Fruit fly (Drosophila melanogaster) whole organism, embryonic: Measurements from ENCODE around the gene MRP.

Experiments used
- Ada2b ChIP-seq: fragments of 200-800 bp; sonication (Bioruptor generic); IDR thresholded peaks from 2 replicates; pipeline ENCODE4 v1.3.6; 2022; ENCODE audit warnings: missing biosample characterization, missing genetic modification characterization
- CG10274 ChIP-seq: fragments of 200-800 bp; sonication (Bioruptor generic); optimal IDR thresholded peaks from 3 replicates; lab custom pipeline; 2017; ENCODE audit warnings: missing biosample characterization, mild to moderate bottlenecking, missing genetic modification characterization
- CG11695 ChIP-seq: fragments of 200-800 bp; sonication (Bioruptor generic); IDR thresholded peaks from 3 replicates; pipeline ENCODE4 v1.3.6; 2022; ENCODE audit warnings: missing biosample characterization, missing genetic modification characterization
- CG12071 ChIP-seq: fragments of 200-800 bp; sonication (Bioruptor generic); optimal IDR thresholded peaks from 3 replicates; lab custom pipeline; 2018; ENCODE audit warnings: missing biosample characterization, mild to moderate bottlenecking, missing genetic modification characterization
- CG12391 ChIP-seq: fragments of 200-800 bp; sonication (Bioruptor generic); optimal IDR thresholded peaks from 3 replicates; lab custom pipeline; 2018; ENCODE audit warnings: missing biosample characterization, mild to moderate bottlenecking, missing genetic modification characterization, moderate library complexity
- CG12744 ChIP-seq: fragments of 200-800 bp; sonication (Bioruptor generic); optimal IDR thresholded peaks from 2 replicates; lab custom pipeline; 2016; ENCODE audit warnings: missing biosample characterization, missing genetic modification characterization
- CG14860 ChIP-seq: fragments of 200-800 bp; sonication (Bioruptor generic); IDR thresholded peaks from 3 replicates; pipeline ENCODE4 v1.3.6; 2022; ENCODE audit warnings: missing biosample characterization, missing genetic modification characterization; ENCODE audit not compliant: partially characterized antibody
- CG14965 ChIP-seq: fragments of 200-800 bp; sonication (Bioruptor generic); optimal IDR thresholded peaks from 2 replicates; lab custom pipeline; 2016; ENCODE audit warnings: missing biosample characterization, missing genetic modification characterization, borderline replicate concordance
- CG1603 ChIP-seq: fragments of 200-800 bp; sonication (Bioruptor generic); optimal IDR thresholded peaks from 2 replicates; lab custom pipeline; 2019; ENCODE audit warnings: missing biosample characterization, mild to moderate bottlenecking, missing genetic modification characterization, moderate library complexity
- CG16863 ChIP-seq: fragments of 200-800 bp; sonication (Bioruptor generic); optimal IDR thresholded peaks from 3 replicates; lab custom pipeline; 2016; ENCODE audit warnings: missing biosample characterization, missing genetic modification characterization
- CG17359 ChIP-seq: fragments of 200-800 bp; sonication (Bioruptor generic); optimal IDR thresholded peaks from 3 replicates; lab custom pipeline; 2018; ENCODE audit warnings: missing biosample characterization, mild to moderate bottlenecking, missing genetic modification characterization, moderate library complexity
- CG17802 ChIP-seq: fragments of 200-800 bp; sonication (Bioruptor generic); optimal IDR thresholded peaks from 2 replicates; lab custom pipeline; 2018; ENCODE audit warnings: missing biosample characterization, mild to moderate bottlenecking, missing genetic modification characterization, moderate library complexity
- CG18619 ChIP-seq: fragments of 200-800 bp; sonication (Bioruptor generic); optimal IDR thresholded peaks from 3 replicates; lab custom pipeline; 2017; ENCODE audit warnings: missing biosample characterization, mild to moderate bottlenecking, missing genetic modification characterization
- CG2199 ChIP-seq: fragments of 200-800 bp; sonication (Bioruptor generic); IDR thresholded peaks from 3 replicates; pipeline ENCODE4 v1.3.6; 2022; ENCODE audit warnings: missing biosample characterization, missing genetic modification characterization
- CG4617 ChIP-seq: fragments of 200-800 bp; sonication (Bioruptor generic); optimal IDR thresholded peaks from 3 replicates; lab custom pipeline; 2016; ENCODE audit warnings: missing biosample characterization, missing genetic modification characterization, borderline replicate concordance
- CG6689 ChIP-seq: fragments of 200-800 bp; sonication (Bioruptor generic); IDR thresholded peaks from 2 replicates; pipeline ENCODE4 v1.3.6; 2022; ENCODE audit warnings: missing biosample characterization, missing genetic modification characterization
- CG6813 ChIP-seq: fragments of 200-800 bp; sonication (Bioruptor generic); optimal IDR thresholded peaks from 2 replicates; lab custom pipeline; 2017; ENCODE audit warnings: missing biosample characterization, missing genetic modification characterization, mild to moderate bottlenecking, moderate library complexity, missing genetic modification reagents
- CTCF ChIP-seq: fragments of 200-800 bp; sonication (Bioruptor generic); optimal IDR thresholded peaks from 2 replicates; lab custom pipeline; 2017; ENCODE audit warnings: missing biosample characterization, mild to moderate bottlenecking, missing genetic modification characterization, moderate library complexity
- D ChIP-seq, 2 experiments: fragments of 200-800 bp in 1 of 2; fragments of >200 bp in 1 of 2; sonication (Bioruptor generic) in 1 of 2; optimal IDR thresholded peaks; 2 replicates in 1 of 2; 3 replicates in 1 of 2; lab custom pipeline; 2017; ENCODE audit warnings: mild to moderate bottlenecking in 1 of 2, missing biosample characterization in 1 of 2, missing genetic modification characterization in 1 of 2, missing genetic modification reagents in 1 of 2
- Dek ChIP-seq: fragments of 200-800 bp; sonication (Bioruptor generic); optimal IDR thresholded peaks from 3 replicates; lab custom pipeline; 2019; ENCODE audit warnings: missing biosample characterization, mild to moderate bottlenecking, missing genetic modification characterization, moderate library complexity
- Dll ChIP-seq: fragments of 200-800 bp; sonication (Bioruptor generic); IDR thresholded peaks from 4 replicates; pipeline ENCODE4 v1.3.6; 2022; ENCODE audit warnings: missing biosample characterization, missing genetic modification characterization; ENCODE audit not compliant: partially characterized antibody
- Elba2 ChIP-seq: fragments of 200-800 bp; sonication (Bioruptor generic); optimal IDR thresholded peaks from 3 replicates; lab custom pipeline; 2016; ENCODE audit warnings: missing biosample characterization, missing genetic modification characterization
- GATAe ChIP-seq: fragments of 200-800 bp; sonication (Bioruptor generic); conservative IDR thresholded peaks from 2 replicates; pipeline ENCODE4 v1.3.6; 2022; ENCODE audit warnings: missing biosample characterization, missing genetic modification characterization
- Gug ChIP-seq: fragments of 200-800 bp; sonication (Bioruptor generic); IDR thresholded peaks from 4 replicates; pipeline ENCODE4 v1.3.6; 2022; ENCODE audit warnings: missing biosample characterization, missing genetic modification characterization
- Hey ChIP-seq: fragments of 200-800 bp; sonication (Bioruptor generic); optimal IDR thresholded peaks from 3 replicates; lab custom pipeline; 2018; ENCODE audit warnings: missing biosample characterization, mild to moderate bottlenecking, missing genetic modification characterization
- Nf-YB ChIP-seq: fragments of 200-800 bp; sonication (Bioruptor generic); optimal IDR thresholded peaks from 3 replicates; lab custom pipeline; 2019; ENCODE audit warnings: missing biosample characterization, mild to moderate bottlenecking, missing genetic modification characterization, moderate library complexity
- Nf-YC ChIP-seq: fragments of 200-800 bp; optimal IDR thresholded peaks from 3 replicates; lab custom pipeline; 2019; ENCODE audit warnings: missing biosample characterization, mild to moderate bottlenecking, missing genetic modification characterization, moderate library complexity
- Oaz ChIP-seq: fragments of 200-800 bp; sonication (Bioruptor generic); IDR thresholded peaks from 2 replicates; pipeline ENCODE4 v1.3.6; 2022; ENCODE audit warnings: missing biosample characterization, missing genetic modification characterization
- Scr ChIP-seq: fragments of 200-800 bp; sonication (Bioruptor generic); IDR thresholded peaks from 2 replicates; pipeline ENCODE4 v1.3.6; 2022; ENCODE audit warnings: missing biosample characterization, missing genetic modification characterization; ENCODE audit not compliant: partially characterized antibody
- Tbp ChIP-seq: fragments of >200 bp; optimal IDR thresholded peaks from 2 replicates; lab custom pipeline; 2018; ENCODE audit warnings: missing biosample characterization, missing genetic modification characterization
- Vsx1 ChIP-seq: fragments of 200-800 bp; sonication (Bioruptor generic); optimal IDR thresholded peaks from 2 replicates; lab custom pipeline; 2017; ENCODE audit warnings: missing biosample characterization, mild to moderate bottlenecking, missing genetic modification characterization, missing genetic modification reagents
- amos ChIP-seq: fragments of 200-800 bp; sonication (Bioruptor generic); IDR thresholded peaks from 2 replicates; pipeline ENCODE4 v1.3.6; 2022; ENCODE audit warnings: missing biosample characterization, missing genetic modification characterization; ENCODE audit not compliant: partially characterized antibody
- dan ChIP-seq: fragments of 200-800 bp; sonication (Bioruptor generic); IDR thresholded peaks from 2 replicates; pipeline ENCODE4 v1.3.6; 2022; ENCODE audit warnings: missing biosample characterization, missing genetic modification characterization
- dimm ChIP-seq: fragments of 200-800 bp; sonication (Bioruptor generic); IDR thresholded peaks from 2 replicates; pipeline ENCODE4 v1.3.6; 2022; ENCODE audit warnings: missing biosample characterization, missing genetic modification characterization
- dpn ChIP-seq, 2 experiments: fragments of 200-800 bp; sonication (Bioruptor generic); optimal IDR thresholded peaks; 3 replicates each; lab custom pipeline; 2016; ENCODE audit warnings: missing biosample characterization in 2 of 2, missing genetic modification characterization in 2 of 2
- eve ChIP-seq, 2 experiments: fragments of >200 bp; optimal IDR thresholded peaks; 2 replicates each; lab custom pipeline; 2017; ENCODE audit warnings: missing biosample characterization in 2 of 2, missing genetic modification characterization in 2 of 2
- exex ChIP-seq: fragments of 200-800 bp; sonication (Bioruptor generic); optimal IDR thresholded peaks from 4 replicates; lab custom pipeline; 2018; ENCODE audit warnings: missing biosample characterization, mild to moderate bottlenecking, missing genetic modification characterization, moderate library complexity
- fu2 ChIP-seq: fragments of 200-800 bp; sonication (Bioruptor generic); optimal IDR thresholded peaks from 2 replicates; lab custom pipeline; 2016; ENCODE audit warnings: missing biosample characterization, missing genetic modification characterization
- gsb ChIP-seq: fragments of 200-800 bp; sonication (Bioruptor generic); IDR thresholded peaks from 2 replicates; pipeline ENCODE4 v1.3.6; 2022; ENCODE audit warnings: missing biosample characterization, missing genetic modification characterization
- gsb-n ChIP-seq: fragments of 200-800 bp; sonication (Bioruptor generic); optimal IDR thresholded peaks from 3 replicates; lab custom pipeline; 2018; ENCODE audit warnings: missing biosample characterization, mild to moderate bottlenecking, missing genetic modification characterization
- lbe ChIP-seq: fragments of 200-800 bp; sonication (Bioruptor generic); optimal IDR thresholded peaks from 2 replicates; lab custom pipeline; 2016; ENCODE audit warnings: missing biosample characterization, mild to moderate bottlenecking, missing genetic modification characterization
- odd ChIP-seq: fragments of 200-800 bp; sonication (Bioruptor generic); optimal IDR thresholded peaks from 2 replicates; lab custom pipeline; 2017; ENCODE audit warnings: missing biosample characterization, mild to moderate bottlenecking, missing genetic modification characterization
- peb ChIP-seq: fragments of 200-800 bp; sonication (Bioruptor generic); IDR thresholded peaks from 2 replicates; pipeline ENCODE4 v1.3.6; 2022; ENCODE audit warnings: missing biosample characterization, missing genetic modification characterization
- rib ChIP-seq: fragments of 200-800 bp; sonication (Bioruptor generic); IDR thresholded peaks from 2 replicates; pipeline ENCODE4 v1.3.6; 2022; ENCODE audit warnings: missing biosample characterization, missing genetic modification characterization
- sc ChIP-seq, 3 experiments: fragments of >200 bp in 2 of 3; fragments of 200-800 bp in 1 of 3; sonication (Bioruptor generic) in 1 of 3; optimal IDR thresholded peaks; 2 replicates in 2 of 3; 3 replicates in 1 of 3; lab custom pipeline; 2017; ENCODE audit warnings: mild to moderate bottlenecking in 1 of 3, missing biosample characterization in 1 of 3, missing genetic modification characterization in 1 of 3, missing genetic modification reagents in 1 of 3
- ssp ChIP-seq: fragments of 200-800 bp; sonication (Bioruptor generic); IDR thresholded peaks from 2 replicates; pipeline ENCODE4 v1.3.6; 2022; ENCODE audit warnings: missing biosample characterization, missing genetic modification characterization
- sug ChIP-seq: fragments of 200-800 bp; optimal IDR thresholded peaks from 2 replicates; lab custom pipeline; 2019; ENCODE audit warnings: missing biosample characterization, mild to moderate bottlenecking, missing genetic modification characterization, moderate library complexity
- zen ChIP-seq: fragments of 200-800 bp; sonication (Bioruptor generic); optimal IDR thresholded peaks from 3 replicates; lab custom pipeline; 2018; ENCODE audit warnings: missing biosample characterization, mild to moderate bottlenecking, missing genetic modification characterization, moderate library complexity

MRP gene

DNA sequence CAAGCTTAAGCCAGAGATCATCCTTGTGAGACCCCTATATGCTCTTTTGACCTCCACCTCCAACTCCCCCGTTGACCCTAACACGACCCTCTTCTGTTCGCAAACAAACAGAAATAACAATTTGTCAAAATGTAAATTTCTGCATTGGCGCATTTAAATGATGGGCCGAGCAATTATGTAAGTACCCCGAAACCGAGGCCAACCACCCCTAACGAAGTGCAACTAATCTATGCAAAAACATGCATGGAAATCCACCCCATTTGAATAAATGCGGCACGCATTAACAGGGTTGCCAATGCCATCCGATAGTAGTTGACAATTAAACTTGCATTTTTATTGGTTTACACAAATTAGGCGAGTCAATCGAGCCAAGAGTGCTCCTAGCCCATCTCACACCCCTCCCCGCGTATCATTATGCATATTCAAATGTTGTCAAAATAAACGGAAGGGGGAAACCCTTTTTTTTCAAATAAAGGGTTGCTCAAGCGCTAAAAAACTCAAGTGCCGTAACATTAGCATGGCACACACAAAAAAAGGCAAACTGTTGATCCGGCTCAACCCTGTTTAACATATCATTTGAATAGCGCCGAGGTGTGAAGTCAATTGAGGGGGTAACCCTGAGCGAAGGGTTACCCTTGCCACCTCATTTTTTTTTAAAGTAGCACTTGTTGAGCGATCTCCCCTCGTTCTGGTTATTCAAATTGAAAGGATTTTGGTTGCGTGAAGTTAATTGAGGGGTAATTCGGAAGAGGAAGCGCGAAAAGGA lies 37.1 kb upstream of the MRP start (continued):
- TF ChIP-seq Elba2 (GFP tag; lab: Kevin White, UChicago) (no peak), peb (GFP tag; lab: Robert Waterston, UW) (no peak), CG4617 (GFP tag; lab: Kevin White, UChicago) (no peak), CG10274 (GFP tag; lab: Kevin White, UChicago) (no peak), eve (GFP tag; optimal IDR thresholded peaks at IDR 0.05; lab: Kevin White, UChicago) (no peak), Oaz (no peak), CG14965 (GFP tag; lab: Kevin White, UChicago) (no peak), CG1603 (tag; lab: Kevin White, UChicago) (peak; percentile 10), exex (tag; lab: Kevin White, UChicago) (no peak), fu2 (GFP tag; lab: Kevin White, UChicago) (no peak), CG16863 (GFP tag; lab: Kevin White, UChicago) (no peak), Nf-YB (peak; percentile 64), Tbp (GFP tag; lab: Kevin White, UChicago) (no peak), odd (GFP tag; lab: Kevin White, UChicago) (no peak), ssp (no peak), sug (tag; lab: Kevin White, UChicago) (no peak), Dll (GFP tag; lab: Robert Waterston, UW) (0 out of 4 replicates have a peak, but pooled peaks have one; percentile 21), dan (GFP tag; lab: Robert Waterston, UW) (no peak), GATAe (GFP tag; lab: Robert Waterston, UW) (no peak), rib (GFP tag; lab: Robert Waterston, UW) (no peak), CG12071 (GFP tag; lab: Kevin White, UChicago) (no peak), Dek (tag; lab: Kevin White, UChicago) (no peak), Nf-YC (tag; lab: Kevin White, UChicago) (peak; percentile 57), dimm (no peak), Ada2b (GFP tag; lab: Robert Waterston, UW) (no peak), CG12744 (GFP tag; lab: Kevin White, UChicago) (no peak), CG18619 (GFP tag; lab: Kevin White, UChicago) (no peak), Gug (GFP tag; lab: Robert Waterston, UW) (no peak), CG6689 (GFP tag; lab: Robert Waterston, UW) (no peak), D (optimal IDR thresholded peaks at IDR 0.05; lab: Kevin White, UChicago) (no peak), D (GFP tag; optimal IDR thresholded peaks at IDR 0.05; lab: Kevin White, UChicago) (peak; percentile 29), CG17359 (tag; lab: Kevin White, UChicago) (no peak), CG14860 (GFP tag; lab: Robert Waterston, UW) (no peak), Hey (tag; lab: Kevin White, UChicago) (no peak), CG6813 (GFP tag; lab: Kevin White, UChicago) (no peak), amos (no peak), gsb-n (tag; lab: Kevin White, UChicago) (peak; percentile 90), CTCF (GFP tag; lab: Kevin White, UChicago) (no peak), CG12391 (tag; lab: Kevin White, UChicago) (no peak), sc (optimal IDR thresholded peaks at IDR 0.05; lab: Kevin White, UChicago) (no peak), sc (GFP tag; optimal IDR thresholded peaks at IDR 0.05; lab: Kevin White, UChicago) (no peak), Vsx1 (no peak), CG2199 (no peak), CG11695 (GFP tag; lab: Robert Waterston, UW) (no peak), dpn (GFP tag; optimal IDR thresholded peaks at IDR 0.05; lab: Kevin White, UChicago) (no peak), zen (tag; lab: Kevin White, UChicago) (no peak), Scr (GFP tag; lab: Robert Waterston, UW) (no peak), lbe (GFP tag; lab: Kevin White, UChicago) (no peak), gsb (GFP tag; lab: Robert Waterston, UW) (no peak), CG17802 (tag; lab: Kevin White, UChicago) (no peak)
